Fruit fly (Drosophila melanogaster): Measurements from ENCODE around the gene CG31111.

The CG31111 gene

DNA sequence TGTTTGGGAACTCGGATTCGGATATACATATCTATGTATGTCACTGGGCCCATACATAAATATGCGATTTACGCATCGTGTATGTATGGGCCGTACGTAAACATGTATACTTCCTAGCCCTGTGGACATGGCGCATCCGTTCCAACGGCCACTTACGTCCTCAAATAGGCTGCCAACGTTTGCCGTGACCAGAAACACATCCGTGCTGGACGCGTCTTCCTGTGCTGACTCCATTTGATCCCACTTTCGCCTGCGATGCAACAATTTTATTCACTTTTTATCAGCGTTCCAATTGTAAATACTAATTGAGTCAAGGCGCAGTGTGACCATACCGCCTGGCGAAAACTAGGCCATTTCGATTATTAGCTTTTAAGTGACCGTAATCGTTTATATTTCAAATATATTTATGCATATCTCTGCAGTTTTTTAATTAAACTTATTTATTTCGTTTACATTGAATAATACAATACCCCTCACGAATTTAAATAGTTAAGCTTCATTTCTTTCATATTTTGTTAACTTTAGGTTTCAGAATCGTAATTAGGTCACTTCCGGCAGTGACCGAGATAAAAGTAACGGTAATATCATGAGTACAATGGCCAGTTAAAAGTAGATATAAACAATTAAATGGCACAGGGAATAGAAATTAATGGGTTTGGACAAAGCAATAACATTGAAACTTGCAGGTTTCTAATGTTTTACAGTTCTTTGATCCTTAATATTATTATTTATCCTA is 11.0 kb downstream of the CG31111 start, which contains the start of gene 5PtaseI (continued):
- TF ChIP-seq zen (tag; optimal IDR thresholded peaks at IDR 0.05) = peak; percentile 22
- TF ChIP-seq MBD-R2 (GFP tag; IDR thresholded peaks at IDR 0.05) = peak; percentile 63
- TF ChIP-seq nmo (GFP tag; optimal IDR thresholded peaks at IDR 0.05) = peak; percentile 7
- no peak for TF ChIP-seq CG10366 (GFP tag; IDR thresholded peaks at IDR 0.05)
- TF ChIP-seq CG32767 (GFP tag; IDR thresholded peaks at IDR 0.05) = 0 out of 2 replicates have a peak, but pooled peaks have one; percentile 47
- no peak for TF ChIP-seq Gsc (GFP tag; IDR thresholded peaks at IDR 0.05)
- TF ChIP-seq phol (tag; optimal IDR thresholded peaks at IDR 0.05) = peak; percentile 30
- peak; percentile 19 for TF ChIP-seq CG14710 (tag; optimal IDR thresholded peaks at IDR 0.05)
- peak; percentile 86 for TF ChIP-seq CG3995 (GFP tag; optimal IDR thresholded peaks at IDR 0.05)
- TF ChIP-seq Scr (GFP tag; IDR thresholded peaks at IDR 0.05; ENCODE audit: partially characterized antibody) = peak; percentile 28; the same call in 1 of the 2 replicates
- no peak for TF ChIP-seq CG9932 (GFP tag; IDR thresholded peaks at IDR 0.05)
- TF ChIP-seq bbx (GFP tag; IDR thresholded peaks at IDR 0.05; ENCODE audit: partially characterized antibody) = 0 out of 2 replicates have a peak, but pooled peaks have one; percentile 8
- peak; percentile 73 for TF ChIP-seq sens (GFP tag)
- peak; percentile 81 for TF ChIP-seq Ets97D (GFP tag; optimal IDR thresholded peaks at IDR 0.05)
- TF ChIP-seq nau (GFP tag; optimal IDR thresholded peaks at IDR 0.05) = no peak
- 0 out of 2 replicates have a peak, but pooled peaks have one; percentile 19 for TF ChIP-seq CG4360 (GFP tag; IDR thresholded peaks at IDR 0.05)
- TF ChIP-seq exex (tag; optimal IDR thresholded peaks at IDR 0.05) = peak; percentile 50
- peak; percentile 45 for TF ChIP-seq pzg (GFP tag; optimal IDR thresholded peaks at IDR 0.05)
- TF ChIP-seq Sin3A (optimal IDR thresholded peaks at IDR 0.05) = no peak
- TF ChIP-seq CG7963 (GFP tag; IDR thresholded peaks at IDR 0.05; ENCODE audit: partially characterized antibody) = no peak
- TF ChIP-seq E2f2 (GFP tag; IDR thresholded peaks at IDR 0.05) = peak; percentile 73
- peak; percentile 72 for TF ChIP-seq MESR4 (GFP tag; optimal IDR thresholded peaks at IDR 0.05)
- TF ChIP-seq kni (GFP tag; optimal IDR thresholded peaks at IDR 0.05) = peak; percentile 48
- peak; percentile 38 for TF ChIP-seq vvl (GFP tag; IDR thresholded peaks at IDR 0.05)
- TF ChIP-seq BEAF-32 (GFP tag; optimal IDR thresholded peaks at IDR 0.05) = peak; percentile 34
- no peak for TF ChIP-seq cwo (GFP tag; optimal IDR thresholded peaks at IDR 0.05)
- TF ChIP-seq CG10267 (tag; optimal IDR thresholded peaks at IDR 0.05) = peak; percentile 9
- TF ChIP-seq CG2116 (GFP tag; optimal IDR thresholded peaks at IDR 0.05) = peak; percentile 48
- TF ChIP-seq hbn (GFP tag; IDR thresholded peaks at IDR 0.05; ENCODE audit: partially characterized antibody) = no peak
- peak; percentile 33 for TF ChIP-seq CG1603 (tag; optimal IDR thresholded peaks at IDR 0.05)
- no peak for TF ChIP-seq Dad (GFP tag; optimal IDR thresholded peaks at IDR 0.05)
- peak; percentile 8 for TF ChIP-seq CG3281 (GFP tag; optimal IDR thresholded peaks at IDR 0.05)
- peak; percentile 40 for TF ChIP-seq CoRest (tag; optimal IDR thresholded peaks at IDR 0.05)
- TF ChIP-seq CG2199 (GFP tag; IDR thresholded peaks at IDR 0.05) = no peak
- TF ChIP-seq CG34422 (GFP tag; IDR thresholded peaks at IDR 0.05) = 0 out of 3 replicates have a peak, but pooled peaks have one; percentile 39
- no peak for TF ChIP-seq chif (GFP tag; optimal IDR thresholded peaks at IDR 0.05)
- no peak for TF ChIP-seq CG8944 (GFP tag; optimal IDR thresholded peaks at IDR 0.05)
- peak; percentile 73 for TF ChIP-seq gfzf (GFP tag; optimal IDR thresholded peaks at IDR 0.05)
- peak; percentile 29 for TF ChIP-seq CG12659 (GFP tag; optimal IDR thresholded peaks at IDR 0.05)
- peak; percentile 51 for TF ChIP-seq YL-1 (GFP tag; optimal IDR thresholded peaks at IDR 0.05)
- no peak for TF ChIP-seq CG10462 (GFP tag; optimal IDR thresholded peaks at IDR 0.05)
- peak; percentile 86 for TF ChIP-seq Hr3 (GFP tag; optimal IDR thresholded peaks at IDR 0.05)
- no peak for TF ChIP-seq Bdp1 (GFP tag; optimal IDR thresholded peaks at IDR 0.05)
- TF ChIP-seq CG4617 (GFP tag; optimal IDR thresholded peaks at IDR 0.05; ENCODE audit: borderline replicate concordance) = peak; percentile 75
- peak; percentile 50; the same call in 1 of the 2 replicates for TF ChIP-seq CG13287 (GFP tag; IDR thresholded peaks at IDR 0.05; ENCODE audit: partially characterized antibody)
- TF ChIP-seq trem (tag; optimal IDR thresholded peaks at IDR 0.05) = peak; percentile 3
- no peak for TF ChIP-seq gcm (GFP tag; optimal IDR thresholded peaks at IDR 0.05)
- peak; percentile 37 for TF ChIP-seq CG9437 (GFP tag; optimal IDR thresholded peaks at IDR 0.05)
